Worm (Caenorhabditis elegans) whole organism, young adult: ENCODE results near the gene M02B7.7.
A peak's percentile ranks its signal among the peaks of the same experiment; 100 is the strongest.
"Not testable (repeated sequence)": the region's sequence is repeated elsewhere in the genome, so short reads cannot be mapped to it uniquely, and the experiment has no call there.

ENCODE experiments used
- F10E7.11 ChIP-seq: sonication (generic microtip); optimal IDR thresholded peaks from 2 replicates; lab custom pipeline; 2017; ENCODE audit warnings: mild to moderate bottlenecking, missing genetic modification characterization, moderate library complexity, missing compliant biosample characterization
- F49E8.2 ChIP-seq: sonication (generic microtip); optimal IDR thresholded peaks from 3 replicates; lab custom pipeline; 2017; ENCODE audit warnings: missing genetic modification characterization, mild to moderate bottlenecking, missing compliant biosample characterization, antibody characterized with exemption, moderate library complexity; ENCODE audit not compliant: insufficient read depth
- F55B11.4 ChIP-seq: sonication (generic microtip); optimal IDR thresholded peaks from 2 replicates; lab custom pipeline; 2016; ENCODE audit warnings: missing compliant biosample characterization, missing genetic modification characterization, borderline replicate concordance; ENCODE audit not compliant: insufficient read depth
- F57A8.1 ChIP-seq: fragments of 200-800 bp; sonication (Bioruptor generic); optimal IDR thresholded peaks from 2 replicates; lab custom pipeline; 2018; ENCODE audit warnings: mild to moderate bottlenecking, missing genetic modification characterization, moderate library complexity, missing compliant biosample characterization
- K11D2.4 ChIP-seq: fragments of 200-800 bp; sonication (Bioruptor generic); IDR thresholded peaks from 2 replicates; pipeline ENCODE4 v1.3.6; 2022; ENCODE audit warnings: missing genetic modification reagents, missing genetic modification characterization, missing compliant biosample characterization
- T07F8.4 ChIP-seq: sonication (generic microtip); optimal IDR thresholded peaks from 2 replicates; lab custom pipeline; 2016; ENCODE audit warnings: mild to moderate bottlenecking, missing genetic modification characterization, moderate library complexity, missing compliant biosample characterization
- Y53F4B.3 ChIP-seq: fragments of 200-800 bp; sonication (Bioruptor generic); IDR thresholded peaks from 2 replicates; pipeline ENCODE4 v1.3.6; 2022; ENCODE audit warnings: missing genetic modification reagents, missing genetic modification characterization, missing compliant biosample characterization
- ZK185.1 ChIP-seq: sonication (generic microtip); optimal IDR thresholded peaks from 2 replicates; lab custom pipeline; 2016; ENCODE audit warnings: mild to moderate bottlenecking, missing genetic modification characterization, missing compliant biosample characterization; ENCODE audit not compliant: poor library complexity, severe bottlenecking
- aptf-2 ChIP-seq: fragments of 200-800 bp; sonication (Bioruptor generic); conservative IDR thresholded peaks from 2 replicates; pipeline ENCODE4 v1.3.6; 2022; ENCODE audit warnings: missing genetic modification reagents, missing genetic modification characterization, missing compliant biosample characterization
- attf-6 ChIP-seq: fragments of 200-800 bp; sonication (Bioruptor generic); IDR thresholded peaks from 2 replicates; pipeline ENCODE4 v1.3.6; 2022; ENCODE audit warnings: missing genetic modification reagents, missing genetic modification characterization, missing compliant biosample characterization
- bed-1 ChIP-seq: fragments of 200-800 bp; sonication (Bioruptor generic); IDR thresholded peaks from 2 replicates; pipeline ENCODE4 v1.3.6; 2022; ENCODE audit warnings: missing genetic modification reagents, missing genetic modification characterization, missing compliant biosample characterization
- cebp-2 ChIP-seq: fragments of 200-800 bp; sonication (Bioruptor generic); IDR thresholded peaks from 2 replicates; pipeline ENCODE4 v1.3.6; 2022; ENCODE audit warnings: missing genetic modification characterization, missing compliant biosample characterization
- ceh-100 ChIP-seq: fragments of 200-800 bp; sonication (Bioruptor generic); IDR thresholded peaks from 2 replicates; pipeline ENCODE4 v1.3.6; 2022; ENCODE audit warnings: missing genetic modification reagents, missing genetic modification characterization, missing compliant biosample characterization
- ceh-79 ChIP-seq: sonication (generic microtip); optimal IDR thresholded peaks from 2 replicates; lab custom pipeline; 2017; ENCODE audit warnings: mild to moderate bottlenecking, missing genetic modification characterization, missing compliant biosample characterization
- die-1 ChIP-seq: sonication (generic microtip); optimal IDR thresholded peaks from 2 replicates; lab custom pipeline; 2016; ENCODE audit warnings: missing genotype, mild to moderate bottlenecking, missing genetic modification characterization, missing compliant biosample characterization
- egl-44 ChIP-seq: fragments of 200-800 bp; sonication (Bioruptor generic); IDR thresholded peaks from 2 replicates; pipeline ENCODE4 v1.3.6; 2022; ENCODE audit warnings: missing genetic modification reagents, missing genetic modification characterization, missing compliant biosample characterization
- egrh-3 ChIP-seq: fragments of 200-800 bp; sonication (Bioruptor generic); IDR thresholded peaks from 2 replicates; pipeline ENCODE4 v1.3.6; 2022; ENCODE audit warnings: missing genetic modification reagents, missing genetic modification characterization, missing compliant biosample characterization
- ets-4 ChIP-seq: fragments of 200-800 bp; sonication (Bioruptor generic); optimal IDR thresholded peaks from 2 replicates; lab custom pipeline; 2018; ENCODE audit warnings: mild to moderate bottlenecking, missing genetic modification characterization, missing compliant biosample characterization
- hlh-12 ChIP-seq: sonication (generic microtip); optimal IDR thresholded peaks from 2 replicates; lab custom pipeline; 2016; ENCODE audit warnings: missing genetic modification characterization, missing compliant biosample characterization
- hmg-1.2 ChIP-seq: fragments of 200-800 bp; sonication (Bioruptor generic); IDR thresholded peaks from 2 replicates; pipeline ENCODE4 v1.3.6; 2022; ENCODE audit warnings: missing genetic modification reagents, missing genetic modification characterization, missing compliant biosample characterization
- let-526 ChIP-seq: fragments of 200-800 bp; sonication (Bioruptor generic); IDR thresholded peaks from 2 replicates; pipeline ENCODE4 v1.3.6; 2022; ENCODE audit warnings: missing genetic modification reagents, missing genetic modification characterization, missing compliant biosample characterization
- lin-40 ChIP-seq: sonication (generic microtip); optimal IDR thresholded peaks from 2 replicates; lab custom pipeline; 2016; ENCODE audit warnings: missing genetic modification characterization, mild to moderate bottlenecking, missing compliant biosample characterization, missing genotype, missing genetic modification reagents
- lsl-1 ChIP-seq: fragments of 200-800 bp; sonication (Bioruptor generic); optimal IDR thresholded peaks from 2 replicates; lab custom pipeline; 2018; ENCODE audit warnings: mild to moderate bottlenecking, missing genetic modification characterization, moderate library complexity, missing compliant biosample characterization
- madf-3 ChIP-seq: fragments of 200-800 bp; sonication (Bioruptor generic); IDR thresholded peaks from 2 replicates; pipeline ENCODE4 v1.3.6; 2022; ENCODE audit warnings: missing genetic modification reagents, missing genetic modification characterization, missing compliant biosample characterization
- nfyb-1 ChIP-seq: fragments of 200-800 bp; sonication (Bioruptor generic); IDR thresholded peaks from 2 replicates; pipeline ENCODE4 v1.3.6; 2022; ENCODE audit warnings: missing genetic modification reagents, missing genetic modification characterization, missing compliant biosample characterization
- nhr-179 ChIP-seq: sonication (generic microtip); optimal IDR thresholded peaks from 2 replicates; lab custom pipeline; 2016; ENCODE audit warnings: mild to moderate bottlenecking, missing genetic modification characterization, missing compliant biosample characterization
- snpc-4 ChIP-seq, 5 experiments: fragments of 150-350 bp in 1 of 5; sonication (generic microtip) in 4 of 5; optimal IDR thresholded peaks; 2 replicates each; lab custom pipeline; 2014 to 2018; ENCODE audit warnings: missing genetic modification characterization in 5 of 5, missing biosample characterization in 3 of 5, antibody characterized with exemption in 2 of 5, mild to moderate bottlenecking in 2 of 5, missing compliant biosample characterization in 2 of 5, missing genotype in 2 of 5, moderate library complexity in 2 of 5, missing genetic modification reagents in 1 of 5
- tbp1 ChIP-seq: fragments of 200-800 bp; sonication (Bioruptor generic); optimal IDR thresholded peaks from 2 replicates; lab custom pipeline; 2018; ENCODE audit warnings: mild to moderate bottlenecking, missing genetic modification characterization, missing compliant biosample characterization
- tbx-9 ChIP-seq: sonication (generic microtip); optimal IDR thresholded peaks from 2 replicates; lab custom pipeline; 2016; ENCODE audit warnings: borderline replicate concordance, missing genetic modification characterization, inconsistent platforms, missing compliant biosample characterization
- zim-3 ChIP-seq: sonication (generic microtip); optimal IDR thresholded peaks from 2 replicates; lab custom pipeline; 2017; ENCODE audit warnings: mild to moderate bottlenecking, missing genetic modification characterization, moderate library complexity, missing compliant biosample characterization
- ztf-22 ChIP-seq: fragments of 200-800 bp; sonication (Bioruptor generic); optimal IDR thresholded peaks from 2 replicates; lab custom pipeline; 2018; ENCODE audit warnings: mild to moderate bottlenecking, missing genetic modification characterization, moderate library complexity, missing compliant biosample characterization
- ztf-28 ChIP-seq: fragments of 200-800 bp; sonication (Bioruptor generic); IDR thresholded peaks from 2 replicates; pipeline ENCODE4 v1.3.6; 2022; ENCODE audit warnings: missing genetic modification reagents, missing genetic modification characterization, missing compliant biosample characterization

Gene M02B7.7

DNA sequence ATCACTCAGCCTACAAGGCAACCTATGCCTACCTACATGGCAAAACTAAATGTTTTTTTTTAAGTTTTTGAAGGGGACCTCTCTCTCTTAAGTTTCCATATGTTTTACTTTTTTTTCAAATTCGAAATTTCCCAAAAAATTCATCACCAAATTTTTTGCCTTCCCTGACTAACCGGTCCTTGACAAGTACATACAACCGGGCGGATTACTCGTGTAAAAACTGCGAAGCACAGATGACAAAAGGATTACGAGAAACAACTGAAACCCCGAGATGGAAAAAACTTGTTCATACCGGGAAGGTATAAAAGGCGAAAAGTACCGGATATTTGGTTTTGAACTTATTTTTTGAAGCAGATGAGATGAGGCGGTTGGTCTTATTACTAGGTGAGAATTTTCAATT is 12.6 kb downstream of the M02B7.7 start, which contains the start of gene K09B3.1 (continued):
- TF ChIP-seq hlh-12 (no peak), nfyb-1 (GFP tag; lab: Robert Waterston, UW) (no peak)

DNA sequence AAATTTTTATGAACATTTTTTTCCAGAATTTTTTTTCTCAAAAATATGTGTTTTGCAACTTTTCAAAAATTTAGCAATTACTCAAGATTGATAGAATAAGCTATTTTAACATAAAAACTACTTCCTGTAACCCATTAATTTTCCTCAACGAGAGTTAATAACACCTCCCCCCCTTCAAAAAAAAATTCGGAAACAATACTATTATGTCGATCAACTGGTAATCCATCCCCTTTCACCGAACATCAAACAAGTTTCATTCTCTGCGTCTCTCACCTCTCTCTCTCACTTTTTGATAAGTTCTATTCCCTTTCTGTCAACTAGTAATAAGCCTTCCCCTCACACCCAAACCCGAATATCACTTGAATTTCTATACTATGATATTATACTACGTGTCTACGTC is 23.1 kb downstream of the M02B7.7 start, which contains the start of gene glct-6:
glct-6 (plus strand) TSS at position 301 of the 400 bp plus-strand sequence.
- TF ChIP-seq ztf-28 (GFP tag; lab: Robert Waterston, UW): no peak

ce11 chrIV:3781539-3781938 is 25.5 kb downstream of the M02B7.7 start:
- no peak for TF ChIP-seq lin-40 (tag; lab: Kevin White, UChicago)
- no peak for TF ChIP-seq F10E7.11 (tag; lab: Kevin White, UChicago)
- no peak for TF ChIP-seq nfyb-1 (GFP tag; lab: Robert Waterston, UW)
- no peak for TF ChIP-seq aptf-2 (GFP tag; lab: Robert Waterston, UW)
- no peak for TF ChIP-seq egl-44 (GFP tag; lab: Robert Waterston, UW)
- no peak for TF ChIP-seq nhr-179
- no peak for TF ChIP-seq F49E8.2
- TF ChIP-seq tbp1: no peak
- no peak for TF ChIP-seq K11D2.4
- no peak for TF ChIP-seq cebp-2
- no peak for TF ChIP-seq T07F8.4 (tag; lab: Kevin White, UChicago)
- no peak for TF ChIP-seq zim-3 (tag; lab: Kevin White, UChicago)
- TF ChIP-seq tbx-9 (tag; lab: Kevin White, UChicago): no peak

ce11 chrIV:3774160-3774559 is 32.8 kb downstream of the M02B7.7 start:
- no peak for TF ChIP-seq bed-1 (GFP tag; lab: Robert Waterston, UW)
- TF ChIP-seq ets-4 (GFP tag; lab: Kevin White, UChicago): no peak
- TF ChIP-seq ztf-22 (GFP tag; lab: Kevin White, UChicago): no peak
- no peak for TF ChIP-seq egrh-3 (GFP tag; lab: Robert Waterston, UW)
- TF ChIP-seq zim-3 (tag; lab: Kevin White, UChicago): no peak
- TF ChIP-seq attf-6: no peak
- TF ChIP-seq tbx-9 (tag; lab: Kevin White, UChicago): no peak
- no peak for TF ChIP-seq F55B11.4 (tag; lab: Kevin White, UChicago)
- no peak for TF ChIP-seq F57A8.1 (GFP tag; lab: Kevin White, UChicago)
- TF ChIP-seq ZK185.1 (tag; lab: Kevin White, UChicago): no peak
- no peak for TF ChIP-seq ceh-79 (tag; lab: Kevin White, UChicago)
- TF ChIP-seq cebp-2: no peak
- TF ChIP-seq die-1 (tag; lab: Kevin White, UChicago): no peak
- no peak for TF ChIP-seq let-526 (GFP tag; lab: Robert Waterston, UW)
- TF ChIP-seq Y53F4B.3 (GFP tag; lab: Robert Waterston, UW): no peak
- TF ChIP-seq ceh-100 (GFP tag; lab: Robert Waterston, UW): no peak
- TF ChIP-seq lsl-1 (GFP tag; lab: Kevin White, UChicago): no peak

DNA sequence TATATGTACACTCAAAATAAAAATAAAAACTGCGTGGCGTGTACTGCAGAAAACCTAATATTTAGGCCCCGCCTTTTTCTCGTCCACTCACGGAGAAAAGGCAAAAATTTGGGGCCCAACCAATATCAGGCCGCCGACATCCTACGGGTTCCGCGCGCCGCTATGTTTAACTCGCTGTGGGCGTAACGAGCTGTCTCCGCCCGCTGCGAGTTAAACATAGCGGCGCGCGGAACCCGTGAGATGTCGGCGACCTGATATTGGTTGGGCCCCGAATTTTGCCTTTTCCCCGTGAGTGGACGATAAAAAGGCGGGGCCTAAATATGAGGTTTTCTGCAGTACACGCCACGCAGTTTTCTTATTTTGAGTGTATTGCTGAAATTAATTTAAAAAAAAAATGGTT is 35.8 kb downstream of the M02B7.7 start:
- TF ChIP-seq snpc-4 (GFP tag; optimal IDR thresholded peaks at IDR 0.05; lab: Kevin White, UChicago): not testable (repeated sequence)
- TF ChIP-seq snpc-4 (tag; optimal IDR thresholded peaks at IDR 0.05; lab: Kevin White, UChicago): peak in 2 of 4 experiments; percentile 71 to 86
- TF ChIP-seq madf-3 (GFP tag; lab: Robert Waterston, UW): 0 out of 2 replicates have a peak, but pooled peaks have one; percentile 16
- TF ChIP-seq hmg-1.2: 0 out of 2 replicates have a peak, but pooled peaks have one; percentile 12
- TF ChIP-seq, all 124 proteins: peak for 3; not testable (repeated sequence) for 121
